Worm (Caenorhabditis elegans) whole organism, L1 larva: ENCODE results near the gene H20J04.4.

Experiments
- C16A3.4 ChIP-seq: fragments of 150-350 bp; optimal IDR thresholded peaks from 2 replicates; lab custom pipeline; 2014; ENCODE audit warnings: missing biosample characterization, missing genetic modification characterization
- ceh-82 ChIP-seq, 3 experiments: fragments of 150-350 bp in 1 of 3; sonication (generic microtip) in 2 of 3; optimal IDR thresholded peaks; 2 replicates each; lab custom pipeline; 2014 to 2017; ENCODE audit warnings: missing biosample characterization in 3 of 3, missing genetic modification characterization in 3 of 3
- efl-1 ChIP-seq, 4 experiments: fragments of 150-350 bp; optimal IDR thresholded peaks in 3 of 4; peaks in 1 of 4; 1 replicate in 1 of 4; 2 replicates in 3 of 4; lab custom pipeline; 2014; ENCODE audit warnings: missing biosample characterization in 2 of 4, missing genetic modification characterization in 2 of 4, missing genetic modification reagents in 2 of 4
- egl-27 ChIP-seq, 2 experiments: fragments of 150-350 bp in 1 of 2; sonication (generic microtip); optimal IDR thresholded peaks; 3 replicates each; lab custom pipeline; 2017 to 2018; ENCODE audit warnings: missing biosample characterization in 2 of 2, missing genetic modification characterization in 2 of 2, missing genetic modification reagents in 2 of 2
- elt-2 ChIP-seq: sonication (generic microtip); optimal IDR thresholded peaks from 2 replicates; lab custom pipeline; 2016; ENCODE audit warnings: missing genetic modification characterization, mild to moderate bottlenecking, inconsistent platforms, missing compliant biosample characterization, missing genetic modification reagents
- elt-3 ChIP-seq, 6 experiments: fragments of 150-350 bp in 1 of 6; sonication (generic microtip); optimal IDR thresholded peaks; 2 replicates each; lab custom pipeline; 2017 to 2018; ENCODE audit warnings: missing biosample characterization in 6 of 6, missing genetic modification characterization in 6 of 6, inconsistent platforms in 1 of 6
- fkh-10 ChIP-seq: sonication (generic microtip); optimal IDR thresholded peaks from 2 replicates; lab custom pipeline; 2017; ENCODE audit warnings: missing biosample characterization, missing genetic modification reagents, missing genetic modification characterization
- hpl-2 ChIP-seq: fragments of 150-350 bp; optimal IDR thresholded peaks from 2 replicates; lab custom pipeline; 2014; ENCODE audit warnings: missing biosample characterization, missing genetic modification reagents, missing genetic modification characterization
- nhr-11 ChIP-seq: fragments of 150-350 bp; optimal IDR thresholded peaks from 2 replicates; lab custom pipeline; 2014; ENCODE audit warnings: missing biosample characterization, missing genetic modification characterization
- nhr-237 ChIP-seq: fragments of 150-350 bp; optimal IDR thresholded peaks from 2 replicates; lab custom pipeline; 2014; ENCODE audit warnings: missing biosample characterization, missing genetic modification characterization
- nhr-28 ChIP-seq: fragments of 150-350 bp; optimal IDR thresholded peaks from 2 replicates; lab custom pipeline; 2014; ENCODE audit warnings: missing biosample characterization, missing genetic modification characterization
- nhr-77 ChIP-seq: fragments of 150-350 bp; optimal IDR thresholded peaks from 2 replicates; lab custom pipeline; 2014; ENCODE audit warnings: missing biosample characterization, missing genetic modification characterization
- pqm-1 ChIP-seq: sonication (generic microtip); optimal IDR thresholded peaks from 3 replicates; lab custom pipeline; 2017; ENCODE audit warnings: missing biosample characterization, missing genetic modification characterization
- ztf-11 ChIP-seq, 2 experiments: sonication (generic microtip); optimal IDR thresholded peaks; 2 replicates each; lab custom pipeline; 2016 to 2017; ENCODE audit warnings: missing genetic modification characterization in 2 of 2, missing biosample characterization in 1 of 2, missing compliant biosample characterization in 1 of 2

DNA sequence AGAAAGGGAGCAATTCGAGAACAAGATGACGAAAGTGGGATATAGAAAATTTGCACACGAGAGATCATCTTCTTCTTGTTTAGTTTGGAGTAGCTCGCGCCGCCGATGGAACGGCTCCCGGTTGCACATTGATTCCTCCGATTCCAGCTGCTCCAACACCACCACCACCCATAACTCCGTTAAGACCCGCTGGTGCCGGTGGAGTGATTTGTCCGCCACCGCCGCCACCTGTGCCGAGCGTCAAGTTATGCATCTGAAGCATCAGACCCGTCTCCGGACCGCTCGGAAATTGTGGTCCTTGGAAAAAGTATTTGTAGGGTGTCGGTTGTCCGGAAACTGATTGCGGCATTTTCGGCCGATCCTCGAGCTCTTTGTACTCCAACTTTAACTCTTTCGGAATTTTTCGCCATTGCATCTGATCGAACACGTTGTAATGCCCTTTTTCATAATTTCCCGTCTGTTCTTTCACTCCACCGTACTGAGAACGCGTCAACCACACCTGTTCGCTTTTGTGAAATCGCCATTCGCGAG, 44.1 kb downstream of the H20J04.4 start:
- TF ChIP-seq egl-27 (tag; optimal IDR thresholded peaks at IDR 0.05; lab: Kevin White, UChicago) (no peak), efl-1 (optimal IDR thresholded peaks at IDR 0.05; lab: Kevin White, UChicago) (no peak), efl-1 (GFP tag; optimal IDR thresholded peaks at IDR 0.05 in 1 of 2; lab: Kevin White, UChicago) (peak in 1 of 2 experiments; percentile 8), nhr-28 (tag; lab: Kevin White, UChicago) (no peak), elt-2 (tag; lab: Kevin White, UChicago) (no peak), ceh-82 (tag; optimal IDR thresholded peaks at IDR 0.05; lab: Kevin White, UChicago) (no peak), nhr-237 (tag; lab: Kevin White, UChicago) (no peak), hpl-2 (GFP tag; lab: Kevin White, UChicago) (no peak), elt-3 (tag; optimal IDR thresholded peaks at IDR 0.05; lab: Kevin White, UChicago) (no peak), ztf-11 (tag; optimal IDR thresholded peaks at IDR 0.05; lab: Kevin White, UChicago) (no peak), pqm-1 (tag; lab: Kevin White, UChicago) (no peak), fkh-10 (GFP tag; lab: Kevin White, UChicago) (no peak), nhr-77 (tag; lab: Kevin White, UChicago) (no peak), C16A3.4 (tag; lab: Kevin White, UChicago) (no peak), nhr-11 (tag; lab: Kevin White, UChicago) (no peak)
